Fruit fly (Drosophila melanogaster) whole organism, pupa: Measurements from ENCODE around the gene CG2991.

Experiments
- CG10348 ChIP-seq: fragments of 200-800 bp; sonication (Bioruptor generic); IDR thresholded peaks from 2 replicates; pipeline ENCODE4 v1.3.6; 2022; ENCODE audit warnings: missing biosample characterization, missing genetic modification characterization
- CG12605 ChIP-seq: fragments of 200-800 bp; sonication (Bioruptor generic); IDR thresholded peaks from 2 replicates; pipeline ENCODE4 v1.3.6; 2022; ENCODE audit warnings: missing biosample characterization, missing genetic modification characterization
- CG13204 ChIP-seq: fragments of 200-800 bp; sonication (Bioruptor generic); optimal IDR thresholded peaks from 2 replicates; lab custom pipeline; 2018; ENCODE audit warnings: missing biosample characterization, mild to moderate bottlenecking, missing genetic modification characterization, moderate library complexity
- CG14655 ChIP-seq: fragments of 200-800 bp; sonication (Bioruptor generic); optimal IDR thresholded peaks from 3 replicates; lab custom pipeline; 2017; ENCODE audit warnings: mild to moderate bottlenecking, missing biosample characterization, missing genetic modification reagents, missing genetic modification characterization
- CG15710 ChIP-seq: fragments of 200-800 bp; sonication (Bioruptor generic); optimal IDR thresholded peaks from 2 replicates; lab custom pipeline; 2018; ENCODE audit warnings: missing biosample characterization, mild to moderate bottlenecking, missing genetic modification characterization, moderate library complexity
- CG17806 ChIP-seq: fragments of 200-800 bp; sonication (Bioruptor generic); optimal IDR thresholded peaks from 2 replicates; lab custom pipeline; 2018; ENCODE audit warnings: missing biosample characterization, mild to moderate bottlenecking, missing genetic modification characterization, moderate library complexity
- CG32121 ChIP-seq: fragments of 200-800 bp; sonication (Bioruptor generic); IDR thresholded peaks from 2 replicates; pipeline ENCODE4 v1.3.6; 2022; ENCODE audit warnings: missing biosample characterization, missing genetic modification characterization
- CG34367 ChIP-seq: fragments of 200-800 bp; sonication (Bioruptor generic); optimal IDR thresholded peaks from 2 replicates; lab custom pipeline; 2018; ENCODE audit warnings: missing biosample characterization, mild to moderate bottlenecking, missing genetic modification characterization
- CG4496 ChIP-seq: fragments of 200-800 bp; sonication (Bioruptor generic); IDR thresholded peaks from 3 replicates; pipeline ENCODE4 v1.3.6; 2022; ENCODE audit warnings: missing biosample characterization, missing genetic modification characterization
- CG8159 ChIP-seq: fragments of 200-800 bp; sonication (Bioruptor generic); optimal IDR thresholded peaks from 3 replicates; lab custom pipeline; 2018; ENCODE audit warnings: missing biosample characterization, mild to moderate bottlenecking, missing genetic modification characterization, moderate library complexity
- CG8301 ChIP-seq: fragments of 200-800 bp; sonication (Bioruptor generic); optimal IDR thresholded peaks from 2 replicates; lab custom pipeline; 2018; ENCODE audit warnings: missing biosample characterization, mild to moderate bottlenecking, missing genetic modification characterization
- CG9948 ChIP-seq: fragments of 200-800 bp; sonication (Bioruptor generic); optimal IDR thresholded peaks from 2 replicates; lab custom pipeline; 2018; ENCODE audit warnings: missing biosample characterization, mild to moderate bottlenecking, missing genetic modification characterization, moderate library complexity
- D1 ChIP-seq: fragments of 200-800 bp; sonication (Bioruptor generic); optimal IDR thresholded peaks from 2 replicates; lab custom pipeline; 2018; ENCODE audit warnings: missing biosample characterization, mild to moderate bottlenecking, missing genetic modification characterization, moderate library complexity
- EcR ChIP-seq: fragments of 200-800 bp; sonication (Bioruptor generic); optimal IDR thresholded peaks from 3 replicates; lab custom pipeline; 2019; ENCODE audit warnings: missing biosample characterization, missing genetic modification characterization, mild to moderate bottlenecking, moderate library complexity, missing genetic modification reagents
- Ets98B ChIP-seq: fragments of 200-800 bp; sonication (Bioruptor generic); IDR thresholded peaks from 2 replicates; pipeline ENCODE4 v1.3.6; 2022; ENCODE audit warnings: missing biosample characterization, missing genetic modification characterization
- Pif1A ChIP-seq: fragments of 200-800 bp; sonication (Bioruptor generic); optimal IDR thresholded peaks from 3 replicates; lab custom pipeline; 2016; ENCODE audit warnings: missing biosample characterization, missing genetic modification characterization
- Pif1B ChIP-seq: fragments of 200-800 bp; sonication (Bioruptor generic); optimal IDR thresholded peaks from 3 replicates; lab custom pipeline; 2016; ENCODE audit warnings: missing biosample characterization, missing genetic modification characterization
- Snoo ChIP-seq: fragments of 200-800 bp; sonication (Bioruptor generic); optimal IDR thresholded peaks from 3 replicates; lab custom pipeline; 2017; ENCODE audit warnings: missing biosample characterization, mild to moderate bottlenecking, missing genetic modification characterization, inconsistent platforms
- fd96Ca ChIP-seq: fragments of 200-800 bp; sonication (Bioruptor generic); IDR thresholded peaks from 3 replicates; pipeline ENCODE4 v1.3.6; 2022; ENCODE audit warnings: missing biosample characterization, missing genetic modification characterization
- gl ChIP-seq: fragments of 200-800 bp; sonication (Bioruptor generic); optimal IDR thresholded peaks from 2 replicates; lab custom pipeline; 2018; ENCODE audit warnings: missing biosample characterization, mild to moderate bottlenecking, missing genetic modification characterization
- rn ChIP-seq: fragments of 200-800 bp; sonication (Bioruptor generic); IDR thresholded peaks from 2 replicates; pipeline ENCODE4 v1.3.6; 2022; ENCODE audit warnings: missing biosample characterization, missing genetic modification characterization

Gene CG2991

dm6 chr2L:2840311-2840710 is 16.7 kb upstream of the CG2991 start:
- no peak for TF ChIP-seq fd96Ca (GFP tag; lab: Robert Waterston, UW)
- TF ChIP-seq EcR (GFP tag; lab: Kevin White, UChicago) = peak; percentile 19

dm6 chr2L:2844413-2844812 is 12.6 kb upstream of the CG2991 start, which contains the start of gene CG18558:
TSS of gene CG18558 (minus strand) at chr2L:2844513.
- no peak for TF ChIP-seq CG32121 (GFP tag; lab: Robert Waterston, UW)
- no peak for TF ChIP-seq EcR (GFP tag; lab: Kevin White, UChicago)
- no peak for TF ChIP-seq CG13204 (GFP tag; lab: Kevin White, UChicago)
- no peak for TF ChIP-seq CG4496 (GFP tag; lab: Robert Waterston, UW)
- TF ChIP-seq CG34367 = no peak
- TF ChIP-seq Snoo = no peak
- no peak for TF ChIP-seq Pif1A
- TF ChIP-seq CG9948 = no peak
- no peak for TF ChIP-seq fd96Ca (GFP tag; lab: Robert Waterston, UW)
- TF ChIP-seq Pif1B (GFP tag; lab: Kevin White, UChicago) = no peak
- TF ChIP-seq gl = no peak
- no peak for TF ChIP-seq CG8301 (tag; lab: Kevin White, UChicago)
- no peak for TF ChIP-seq CG12605
- TF ChIP-seq Ets98B (GFP tag; lab: Robert Waterston, UW) = no peak
- no peak for TF ChIP-seq CG15710 (tag; lab: Kevin White, UChicago)
- TF ChIP-seq D1 (tag; lab: Kevin White, UChicago) = no peak
- no peak for TF ChIP-seq rn (GFP tag; lab: Robert Waterston, UW)

dm6 chr2L:2845634-2846033 is 11.3 kb upstream of the CG2991 start, which contains the start of gene CG18557:
TSS of gene CG18557 (minus strand) at chr2L:2845734.
- no peak for TF ChIP-seq Snoo
- no peak for TF ChIP-seq CG13204 (GFP tag; lab: Kevin White, UChicago)
- no peak for TF ChIP-seq CG12605
- no peak for TF ChIP-seq CG32121 (GFP tag; lab: Robert Waterston, UW)
- no peak for TF ChIP-seq CG34367
- TF ChIP-seq EcR (GFP tag; lab: Kevin White, UChicago) = no peak

- no peak for TF ChIP-seq Ets98B (GFP tag; lab: Robert Waterston, UW)
- TF ChIP-seq CG15710 (tag; lab: Kevin White, UChicago) = no peak
- TF ChIP-seq CG13204 (GFP tag; lab: Kevin White, UChicago) = no peak
- TF ChIP-seq Snoo = no peak
- no peak for TF ChIP-seq CG4496 (GFP tag; lab: Robert Waterston, UW)
- TF ChIP-seq CG17806 (tag; lab: Kevin White, UChicago) = no peak
- TF ChIP-seq CG8159 (tag; lab: Kevin White, UChicago) = no peak
- no peak for TF ChIP-seq CG14655 (GFP tag; lab: Kevin White, UChicago)
- no peak for TF ChIP-seq D1 (tag; lab: Kevin White, UChicago)
- no peak for TF ChIP-seq Pif1B (GFP tag; lab: Kevin White, UChicago)
These were observed 9.8 kb upstream of the CG2991 start, which contains the start of the genes CG3117 and CG2983 for dm6 chr2L:2847112-2847682. TSS of gene CG3117 (minus strand) at chr2L:2847212. TSS of gene CG2983 (plus strand) at chr2L:2847632.

- TF ChIP-seq CG8301 (tag; lab: Kevin White, UChicago) (no peak), CG10348 (GFP tag; lab: Robert Waterston, UW) (no peak), fd96Ca (GFP tag; lab: Robert Waterston, UW) (no peak), CG34367 (no peak), gl (no peak), CG14655 (GFP tag; lab: Kevin White, UChicago) (no peak), CG32121 (GFP tag; lab: Robert Waterston, UW) (peak; percentile 47; the same call in 1 of the 2 replicates), Ets98B (GFP tag; lab: Robert Waterston, UW) (peak; percentile 36; the same call in 1 of the 2 replicates), CG4496 (GFP tag; lab: Robert Waterston, UW) (no peak), Snoo (no peak), CG17806 (tag; lab: Kevin White, UChicago) (no peak), CG12605 (0 out of 2 replicates have a peak, but pooled peaks have one; percentile 26), Pif1A (no peak), CG9948 (no peak), CG13204 (GFP tag; lab: Kevin White, UChicago) (no peak), EcR (GFP tag; lab: Kevin White, UChicago) (no peak), Pif1B (GFP tag; lab: Kevin White, UChicago) (no peak), CG8159 (tag; lab: Kevin White, UChicago) (no peak), rn (GFP tag; lab: Robert Waterston, UW) (no peak), D1 (tag; lab: Kevin White, UChicago) (no peak), CG15710 (tag; lab: Kevin White, UChicago) (no peak)
These were observed 5.4 kb upstream of the CG2991 start for dm6 chr2L:2851589-2851988.

dm6 chr2L:2855204-2855768 is 1.7 kb upstream of the CG2991 start:
- no peak for TF ChIP-seq CG10348 (GFP tag; lab: Robert Waterston, UW)
- TF ChIP-seq fd96Ca (GFP tag; lab: Robert Waterston, UW) = no peak
- TF ChIP-seq CG8159 (tag; lab: Kevin White, UChicago) = peak; percentile 94
- 0 out of 2 replicates have a peak, but pooled peaks have one; percentile 0 for TF ChIP-seq Ets98B (GFP tag; lab: Robert Waterston, UW)
